Worm (Caenorhabditis elegans) whole organism, early embryonic: ENCODE results near the gene Y45F3A.5.

Experiments used
- ama-1 ChIP-seq: fragments of 150-350 bp; optimal IDR thresholded peaks from 2 replicates; lab custom pipeline; 2014
- flt-1 ChIP-seq: fragments of 200-800 bp; sonication (Bioruptor generic); IDR thresholded peaks from 2 replicates; pipeline ENCODE4 v1.3.6; 2022; ENCODE audit warnings: missing genetic modification characterization, missing compliant biosample characterization

- no peak for TF ChIP-seq ama-1 (lab: Kevin White, UChicago)
- TF ChIP-seq flt-1 (GFP tag; lab: Robert Waterston, UW) = no peak
These were observed 20.2 kb downstream of the Y45F3A.5 start, which contains the start of gene acdh-11 for ce11 chrIII:10565926-10566325.
